Fruit fly (Drosophila melanogaster) whole organism, embryonic: ENCODE results near the gene CG16957.
A peak's percentile ranks its signal among the peaks of the same experiment; 100 is the strongest.

ENCODE experiments used
- ATbp ChIP-seq: fragments of 200-800 bp; sonication (Bioruptor generic); optimal IDR thresholded peaks from 2 replicates; lab custom pipeline; 2017; ENCODE audit warnings: missing biosample characterization, mild to moderate bottlenecking, missing genetic modification characterization, missing genetic modification reagents
- CG10267 ChIP-seq: fragments of 200-800 bp; sonication (Bioruptor generic); optimal IDR thresholded peaks from 2 replicates; lab custom pipeline; 2018; ENCODE audit warnings: missing biosample characterization, mild to moderate bottlenecking, missing genetic modification characterization, moderate library complexity
- CG11695 ChIP-seq: fragments of 200-800 bp; sonication (Bioruptor generic); IDR thresholded peaks from 3 replicates; pipeline ENCODE4 v1.3.6; 2022; ENCODE audit warnings: missing biosample characterization, missing genetic modification characterization
- CG12071 ChIP-seq: fragments of 200-800 bp; sonication (Bioruptor generic); optimal IDR thresholded peaks from 3 replicates; lab custom pipeline; 2018; ENCODE audit warnings: missing biosample characterization, mild to moderate bottlenecking, missing genetic modification characterization
- CG12659 ChIP-seq: fragments of 200-800 bp; sonication (Bioruptor generic); optimal IDR thresholded peaks from 3 replicates; lab custom pipeline; 2017; ENCODE audit warnings: mild to moderate bottlenecking, missing biosample characterization, missing genetic modification reagents, missing genetic modification characterization
- CG1603 ChIP-seq: fragments of 200-800 bp; sonication (Bioruptor generic); optimal IDR thresholded peaks from 2 replicates; lab custom pipeline; 2019; ENCODE audit warnings: missing biosample characterization, mild to moderate bottlenecking, missing genetic modification characterization, moderate library complexity
- CG1647 ChIP-seq: fragments of 200-800 bp; sonication (Bioruptor generic); optimal IDR thresholded peaks from 3 replicates; lab custom pipeline; 2016; ENCODE audit warnings: missing biosample characterization, missing genetic modification characterization
- CG32767 ChIP-seq: fragments of 200-800 bp; sonication (Bioruptor generic); IDR thresholded peaks from 2 replicates; pipeline ENCODE4 v1.3.6; 2022; ENCODE audit warnings: missing biosample characterization, missing genetic modification characterization
- CG33213 ChIP-seq: fragments of 200-800 bp; sonication (Bioruptor generic); optimal IDR thresholded peaks from 3 replicates; lab custom pipeline; 2016; ENCODE audit warnings: missing biosample characterization, missing genetic modification characterization
- CG34224 ChIP-seq: fragments of 200-800 bp; sonication (Bioruptor generic); IDR thresholded peaks from 3 replicates; pipeline ENCODE4 v1.3.6; 2022; ENCODE audit warnings: missing biosample characterization, missing genetic modification characterization; ENCODE audit not compliant: partially characterized antibody
- CG43689 ChIP-seq: fragments of 200-800 bp; sonication (Bioruptor generic); IDR thresholded peaks from 2 replicates; pipeline ENCODE4 v1.3.6; 2022; ENCODE audit warnings: missing biosample characterization, missing genetic modification characterization
- CG6254 ChIP-seq: fragments of 200-800 bp; sonication (Bioruptor generic); optimal IDR thresholded peaks from 3 replicates; lab custom pipeline; 2017; ENCODE audit warnings: mild to moderate bottlenecking, missing biosample characterization, missing genetic modification reagents, missing genetic modification characterization
- CG7786 ChIP-seq: fragments of 200-800 bp; sonication (Bioruptor generic); optimal IDR thresholded peaks from 2 replicates; lab custom pipeline; 2016; ENCODE audit warnings: missing biosample characterization, missing genetic modification characterization
- CG8089 ChIP-seq: fragments of 200-800 bp; sonication (Bioruptor generic); optimal IDR thresholded peaks from 3 replicates; lab custom pipeline; 2016; ENCODE audit warnings: missing biosample characterization, missing genetic modification characterization
- CHES-1-like ChIP-seq: fragments of 200-800 bp; sonication (Bioruptor generic); optimal IDR thresholded peaks from 2 replicates; lab custom pipeline; 2016; ENCODE audit warnings: missing biosample characterization, missing genetic modification characterization
- Dad ChIP-seq: fragments of 200-800 bp; sonication (Bioruptor generic); optimal IDR thresholded peaks from 3 replicates; lab custom pipeline; 2016; ENCODE audit warnings: missing biosample characterization, missing genetic modification characterization
- Ets65A ChIP-seq: fragments of 200-800 bp; sonication (Bioruptor generic); peaks from one replicate; lab custom pipeline; 2016; ENCODE audit warnings: missing biosample characterization, missing genetic modification characterization
- Ets97D ChIP-seq: fragments of 200-800 bp; sonication (Bioruptor generic); optimal IDR thresholded peaks from 3 replicates; lab custom pipeline; 2016; ENCODE audit warnings: missing biosample characterization, missing genetic modification characterization
- Fer2 ChIP-seq: fragments of 200-800 bp; sonication (Bioruptor generic); optimal IDR thresholded peaks from 2 replicates; lab custom pipeline; 2018; ENCODE audit warnings: missing biosample characterization, mild to moderate bottlenecking, missing genetic modification characterization, moderate library complexity
- Hand ChIP-seq: fragments of 200-800 bp; sonication (Bioruptor generic); optimal IDR thresholded peaks from 2 replicates; lab custom pipeline; 2017; ENCODE audit warnings: mild to moderate bottlenecking, missing biosample characterization, missing genetic modification reagents, missing genetic modification characterization
- Hr39 ChIP-seq: fragments of >200 bp; optimal IDR thresholded peaks from 2 replicates; lab custom pipeline; 2017
- Hsf ChIP-seq: fragments of 200-800 bp; sonication (Bioruptor generic); optimal IDR thresholded peaks from 3 replicates; lab custom pipeline; 2016; ENCODE audit warnings: missing biosample characterization, missing genetic modification characterization
- Jarid2 ChIP-seq: fragments of 200-800 bp; sonication (Bioruptor generic); optimal IDR thresholded peaks from 3 replicates; lab custom pipeline; 2017; ENCODE audit warnings: mild to moderate bottlenecking, missing biosample characterization, missing genetic modification reagents, missing genetic modification characterization
- Lpt ChIP-seq: fragments of >200 bp; optimal IDR thresholded peaks from 2 replicates; lab custom pipeline; 2018; ENCODE audit warnings: missing biosample characterization, missing genetic modification characterization
- MTF-1 ChIP-seq: fragments of 200-800 bp; sonication (Bioruptor generic); optimal IDR thresholded peaks from 2 replicates; lab custom pipeline; 2018; ENCODE audit warnings: missing biosample characterization, mild to moderate bottlenecking, missing genetic modification characterization, borderline replicate concordance
- Mad ChIP-seq: fragments of 200-800 bp; sonication (Bioruptor generic); optimal IDR thresholded peaks from 2 replicates; lab custom pipeline; 2016; ENCODE audit warnings: missing biosample characterization, missing genetic modification characterization
- Med ChIP-seq: fragments of 200-800 bp; sonication (Bioruptor generic); peaks from one replicate; lab custom pipeline; 2016; ENCODE audit warnings: missing biosample characterization, missing genetic modification characterization, mild to moderate bottlenecking, inconsistent platforms, moderate library complexity
- Nf-YA ChIP-seq: fragments of 200-800 bp; sonication (Bioruptor generic); IDR thresholded peaks from 2 replicates; pipeline ENCODE4 v1.3.6; 2022; ENCODE audit warnings: missing biosample characterization, missing genetic modification characterization
- Oli ChIP-seq: fragments of 200-800 bp; sonication (Bioruptor generic); optimal IDR thresholded peaks from 2 replicates; lab custom pipeline; 2018; ENCODE audit warnings: missing biosample characterization, mild to moderate bottlenecking, missing genetic modification characterization, moderate library complexity
- Ravus ChIP-seq: fragments of 200-800 bp; sonication (Bioruptor generic); IDR thresholded peaks from 2 replicates; pipeline ENCODE4 v1.3.6; 2022; ENCODE audit warnings: missing biosample characterization, missing genetic modification characterization
- Rfx ChIP-seq: fragments of 200-800 bp; sonication (Bioruptor generic); IDR thresholded peaks from 2 replicates; pipeline ENCODE4 v1.3.6; 2022; ENCODE audit warnings: missing biosample characterization, missing genetic modification characterization
- ase ChIP-seq: fragments of 200-800 bp; sonication (Bioruptor generic); IDR thresholded peaks from 3 replicates; pipeline ENCODE4 v1.3.6; 2022; ENCODE audit warnings: missing biosample characterization, missing genetic modification characterization
- bsh ChIP-seq, 2 experiments: fragments of 200-800 bp; sonication (Bioruptor generic); optimal IDR thresholded peaks; 2 replicates each; lab custom pipeline; 2017 to 2018; ENCODE audit warnings: mild to moderate bottlenecking in 2 of 2, missing biosample characterization in 2 of 2, missing genetic modification characterization in 2 of 2, moderate library complexity in 1 of 2
- chm ChIP-seq: fragments of 200-800 bp; sonication (Bioruptor generic); IDR thresholded peaks from 2 replicates; pipeline ENCODE4 v1.3.6; 2022; ENCODE audit warnings: missing biosample characterization, missing genetic modification characterization
- ci ChIP-seq: fragments of 200-800 bp; sonication (Bioruptor generic); IDR thresholded peaks from 3 replicates; pipeline ENCODE4 v1.3.6; 2022; ENCODE audit warnings: missing biosample characterization, missing genetic modification characterization
- crp ChIP-seq, 2 experiments: fragments of 200-800 bp; sonication (Bioruptor generic); optimal IDR thresholded peaks; 2 replicates in 1 of 2; 3 replicates in 1 of 2; lab custom pipeline; 2017; ENCODE audit warnings: missing biosample characterization in 2 of 2, missing genetic modification characterization in 2 of 2, mild to moderate bottlenecking in 1 of 2, moderate library complexity in 1 of 2
- ems ChIP-seq: fragments of 200-800 bp; sonication (Bioruptor generic); optimal IDR thresholded peaks from 3 replicates; lab custom pipeline; 2016; ENCODE audit warnings: missing biosample characterization, missing genetic modification characterization
- ewg ChIP-seq: fragments of 200-800 bp; sonication (Bioruptor generic); optimal IDR thresholded peaks from 3 replicates; lab custom pipeline; 2017; ENCODE audit warnings: mild to moderate bottlenecking, missing biosample characterization, missing genetic modification reagents, missing genetic modification characterization
- exex ChIP-seq: fragments of 200-800 bp; sonication (Bioruptor generic); optimal IDR thresholded peaks from 4 replicates; lab custom pipeline; 2018; ENCODE audit warnings: missing biosample characterization, mild to moderate bottlenecking, missing genetic modification characterization, moderate library complexity
- gce ChIP-seq: fragments of 200-800 bp; sonication (Bioruptor generic); IDR thresholded peaks from 3 replicates; pipeline ENCODE4 v1.3.6; 2022; ENCODE audit warnings: missing biosample characterization, missing genetic modification characterization
- grau ChIP-seq: fragments of 200-800 bp; optimal IDR thresholded peaks from 3 replicates; lab custom pipeline; 2019; ENCODE audit warnings: missing biosample characterization, mild to moderate bottlenecking, missing genetic modification characterization, moderate library complexity
- grn ChIP-seq: fragments of 200-800 bp; sonication (Bioruptor generic); optimal IDR thresholded peaks from 3 replicates; lab custom pipeline; 2017; ENCODE audit warnings: missing biosample characterization, missing genetic modification characterization
- her ChIP-seq: fragments of 200-800 bp; sonication (Bioruptor generic); optimal IDR thresholded peaks from 2 replicates; lab custom pipeline; 2016; ENCODE audit warnings: missing biosample characterization, missing genetic modification characterization
- lmd ChIP-seq: fragments of 200-800 bp; sonication (Bioruptor generic); IDR thresholded peaks from 2 replicates; pipeline ENCODE4 v1.3.6; 2022; ENCODE audit warnings: missing biosample characterization, missing genetic modification characterization
- odd ChIP-seq: fragments of 200-800 bp; sonication (Bioruptor generic); optimal IDR thresholded peaks from 2 replicates; lab custom pipeline; 2017; ENCODE audit warnings: missing biosample characterization, mild to moderate bottlenecking, missing genetic modification characterization
- otp ChIP-seq: fragments of 200-800 bp; sonication (Bioruptor generic); IDR thresholded peaks from 3 replicates; pipeline ENCODE4, ENCODE4 v1.3.6; 2022; ENCODE audit warnings: missing biosample characterization, missing genetic modification characterization
- ro ChIP-seq: fragments of 200-800 bp; sonication (Bioruptor generic); IDR thresholded peaks from 2 replicates; pipeline ENCODE4 v1.3.6; 2022; ENCODE audit warnings: missing biosample characterization, missing genetic modification characterization
- sim ChIP-seq: fragments of 200-800 bp; sonication (Bioruptor generic); IDR thresholded peaks from 2 replicates; pipeline ENCODE4 v1.3.6; 2022; ENCODE audit warnings: missing biosample characterization, missing genetic modification characterization

CG16957 gene

DNA sequence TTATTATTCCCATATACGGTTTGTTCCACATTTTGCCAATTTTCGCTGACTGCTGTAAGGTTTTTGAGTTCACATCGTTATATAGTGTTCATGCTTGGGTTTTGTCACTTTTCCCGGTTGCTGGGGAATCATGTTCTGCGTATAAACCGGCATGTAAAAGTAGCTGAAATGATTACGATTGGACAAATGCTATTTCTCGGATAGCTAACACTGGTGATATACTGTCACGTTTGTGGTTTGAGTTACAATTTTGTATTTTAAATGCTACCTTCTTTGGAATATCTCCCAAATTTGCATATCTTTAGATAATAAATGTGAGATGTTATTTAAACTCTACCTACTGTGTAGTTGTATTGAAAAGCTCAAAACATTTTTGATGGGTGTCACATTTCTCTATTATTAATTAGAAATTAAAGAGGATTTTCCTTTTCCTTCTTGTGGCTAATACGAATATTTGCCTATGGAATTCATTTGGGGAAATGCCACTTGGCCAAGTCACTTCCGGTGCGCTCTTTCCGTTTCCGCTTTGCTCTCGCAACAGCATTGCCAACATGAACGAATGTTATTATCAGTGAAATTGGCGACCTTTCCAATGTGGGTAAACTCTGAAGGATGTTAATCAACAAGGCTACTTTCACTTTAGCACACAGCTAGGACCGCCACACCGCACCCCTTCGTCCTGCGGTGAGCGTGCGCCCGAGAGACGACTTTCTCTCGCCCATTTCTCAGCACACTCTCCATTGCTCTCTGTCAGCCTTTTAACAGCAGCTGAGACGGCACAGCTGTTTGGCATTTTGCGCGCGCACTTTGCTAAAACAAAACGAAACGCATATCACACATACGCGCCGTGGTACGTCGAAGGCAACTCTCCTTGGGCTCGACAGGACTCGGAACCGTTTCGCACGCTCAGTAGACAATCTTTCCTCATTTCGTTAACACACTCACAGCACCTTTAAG is 18.8 kb upstream of the CG16957 start, which contains the start of the genes CG16956, CG42784 and CG43850 (continued):
- TF ChIP-seq lmd (GFP tag; lab: Robert Waterston, UW) (no peak), CG12071 (GFP tag; lab: Kevin White, UChicago) (peak; percentile 89), exex (tag; lab: Kevin White, UChicago) (peak; percentile 48), ATbp (GFP tag; lab: Kevin White, UChicago) (peak; percentile 66), Nf-YA (GFP tag; lab: Robert Waterston, UW) (0 out of 2 replicates have a peak, but pooled peaks have one; percentile 10), grn (peak; percentile 1), Fer2 (tag; lab: Kevin White, UChicago) (peak; percentile 46), Hr39 (no peak), CG8089 (GFP tag; lab: Kevin White, UChicago) (peak; percentile 13), ems (no peak), CG33213 (GFP tag; lab: Kevin White, UChicago) (peak; percentile 30), CG1647 (GFP tag; lab: Kevin White, UChicago) (no peak), CG34224 (GFP tag; lab: Robert Waterston, UW) (0 out of 3 replicates have a peak, but pooled peaks have one; percentile 29), Med (GFP tag; lab: Kevin White, UChicago) (peak; percentile 92), CG43689 (GFP tag; lab: Robert Waterston, UW) (peak; percentile 46; the same call in 1 of the 2 replicates), Ravus (GFP tag; lab: Robert Waterston, UW) (no peak), ewg (GFP tag; lab: Kevin White, UChicago) (peak; percentile 89), her (GFP tag; lab: Kevin White, UChicago) (peak; percentile 42), sim (GFP tag; lab: Robert Waterston, UW) (0 out of 2 replicates have a peak, but pooled peaks have one; percentile 25), CG6254 (GFP tag; lab: Kevin White, UChicago) (no peak), ro (GFP tag; lab: Robert Waterston, UW) (no peak), chm (GFP tag; lab: Robert Waterston, UW) (no peak; the same call in 1 of the 2 replicates), ci (GFP tag; lab: Robert Waterston, UW) (peak; percentile 85), crp (GFP tag; optimal IDR thresholded peaks at IDR 0.05; lab: Kevin White, UChicago) (peak in 1 of 2 experiments; percentile 42), Hsf (GFP tag; lab: Kevin White, UChicago) (peak; percentile 17), Ets65A (peak; percentile 51), Jarid2 (GFP tag; lab: Kevin White, UChicago) (peak; percentile 17), CHES-1-like (GFP tag; lab: Kevin White, UChicago) (no peak), Mad (GFP tag; lab: Kevin White, UChicago) (peak; percentile 35), gce (GFP tag; lab: Robert Waterston, UW) (0 out of 3 replicates have a peak, but pooled peaks have one; percentile 52), Dad (GFP tag; lab: Kevin White, UChicago) (no peak), Lpt (GFP tag; lab: Kevin White, UChicago) (no peak), CG10267 (peak; percentile 13), Ets97D (GFP tag; lab: Kevin White, UChicago) (peak; percentile 97), MTF-1 (GFP tag; lab: Kevin White, UChicago) (peak; percentile 84), Rfx (GFP tag; lab: Robert Waterston, UW) (peak; percentile 69), odd (peak; percentile 83), CG32767 (GFP tag; lab: Robert Waterston, UW) (no peak), CG11695 (GFP tag; lab: Robert Waterston, UW) (peak; percentile 20; the same call in 1 of the 3 replicates), bsh (GFP tag; optimal IDR thresholded peaks at IDR 0.05; lab: Kevin White, UChicago) (no peak), otp (GFP tag; lab: Robert Waterston, UW) (no peak), CG12659 (GFP tag; lab: Kevin White, UChicago) (peak; percentile 63), CG7786 (GFP tag; lab: Kevin White, UChicago) (no peak), Hand (GFP tag; lab: Kevin White, UChicago) (peak; percentile 88), CG1603 (peak; percentile 50), ase (GFP tag; lab: Robert Waterston, UW) (0 out of 3 replicates have a peak, but pooled peaks have one; percentile 7), grau (tag; lab: Kevin White, UChicago) (peak; percentile 57), Oli (peak; percentile 6)
